Fruit fly (Drosophila melanogaster) whole organism: ENCODE results near the gene CG9150.

Source experiments
- CG8478 ChIP-seq: fragments of >200 bp; optimal IDR thresholded peaks from 2 replicates; lab custom pipeline; 2018; ENCODE audit warnings: inconsistent platforms
- EcR ChIP-seq, 2 experiments: fragments of >200 bp; optimal IDR thresholded peaks; 2 replicates each; lab custom pipeline; 2017; ENCODE audit warnings: missing biosample characterization in 2 of 2, missing genetic modification characterization in 2 of 2, missing genetic modification reagents in 2 of 2
- pan ChIP-seq: fragments of >200 bp; optimal IDR thresholded peaks from 2 replicates; lab custom pipeline; 2017
- usp ChIP-seq: fragments of >200 bp; optimal IDR thresholded peaks from 2 replicates; lab custom pipeline; 2017; ENCODE audit warnings: missing biosample characterization, missing genetic modification characterization, mixed read lengths

dm6 chr2L:6078757-6079351, 10.5 kb upstream of the CG9150 start:
- TF ChIP-seq usp (GFP tag; lab: Kevin White, UChicago) = no peak
- no peak for TF ChIP-seq pan (lab: Kevin White, UChicago)
- no peak for TF ChIP-seq CG8478 (lab: Kevin White, UChicago)
- TF ChIP-seq EcR (GFP tag; optimal IDR thresholded peaks at IDR 0.05; lab: Kevin White, UChicago) = peak; percentile 99 to 100
